Fruit fly (Drosophila melanogaster) S2 (cell line): ENCODE data around the gene CG32206.

Source experiments
- CG8478 ChIP-seq: fragments of >200 bp; optimal IDR thresholded peaks from 2 replicates; lab custom pipeline; 2018
- CTCF ChIP-seq, 2 experiments: fragments of >200 bp; optimal IDR thresholded peaks; 2 replicates each; lab custom pipeline; 2018

Gene CG32206

dm6 chr3L:19412812-19413211, at the start of gene CG32206:
Gene CG32206 (minus strand): TSS chr3L:19412912.
- TF ChIP-seq CG8478 (lab: Kevin White, UChicago), result no peak
- TF ChIP-seq CTCF (optimal IDR thresholded peaks at IDR 0.05; lab: Kevin White, UChicago), result no peak

dm6 chr3L:19446394-19447349, 34.0 kb upstream of the CG32206 start, which contains the start of the genes CG33062 and Chd3:
Gene CG33062 (minus strand): TSS chr3L:19446444.
Gene Chd3 (plus strand): TSS chr3L:19447173.
- TF ChIP-seq CG8478 (lab: Kevin White, UChicago), result no peak
- no peak for TF ChIP-seq CTCF (optimal IDR thresholded peaks at IDR 0.05; lab: Kevin White, UChicago)

dm6 chr3L:19444092-19444491, 31.4 kb upstream of the CG32206 start:
- TF ChIP-seq CTCF (optimal IDR thresholded peaks at IDR 0.05; lab: Kevin White, UChicago), result no peak
- no peak for TF ChIP-seq CG8478 (lab: Kevin White, UChicago)

dm6 chr3L:19442239-19442638, 29.5 kb upstream of the CG32206 start:
- TF ChIP-seq CTCF (optimal IDR thresholded peaks at IDR 0.05; lab: Kevin White, UChicago), result no peak
- TF ChIP-seq CG8478 (lab: Kevin White, UChicago), result no peak

- TF ChIP-seq CG8478 (lab: Kevin White, UChicago), result no peak
- TF ChIP-seq CTCF (optimal IDR thresholded peaks at IDR 0.05; lab: Kevin White, UChicago), result no peak
Measured at dm6 chr3L:19350579-19350978, 62.1 kb downstream of the CG32206 start.

dm6 chr3L:19349530-19350161, 63.1 kb downstream of the CG32206 start:
- no peak for TF ChIP-seq CG8478 (lab: Kevin White, UChicago)
- no peak for TF ChIP-seq CTCF (optimal IDR thresholded peaks at IDR 0.05; lab: Kevin White, UChicago)

- TF ChIP-seq CTCF (optimal IDR thresholded peaks at IDR 0.05; lab: Kevin White, UChicago) (no peak), CG8478 (lab: Kevin White, UChicago) (no peak)
Measured at dm6 chr3L:19340516-19340915, 72.2 kb downstream of the CG32206 start.

dm6 chr3L:19338234-19338633, 74.5 kb downstream of the CG32206 start:
- TF ChIP-seq CTCF (optimal IDR thresholded peaks at IDR 0.05; lab: Kevin White, UChicago), result no peak
- no peak for TF ChIP-seq CG8478 (lab: Kevin White, UChicago)

dm6 chr3L:19337398-19338086, 75.2 kb downstream of the CG32206 start, which contains the start of gene pip:
Gene pip (minus strand): TSS chr3L:19337609.
- TF ChIP-seq CTCF (optimal IDR thresholded peaks at IDR 0.05; lab: Kevin White, UChicago), result no peak
- TF ChIP-seq CG8478 (lab: Kevin White, UChicago), result no peak

- TF ChIP-seq CG8478 (lab: Kevin White, UChicago), result no peak
- no peak for TF ChIP-seq CTCF (optimal IDR thresholded peaks at IDR 0.05; lab: Kevin White, UChicago)
Measured at dm6 chr3L:19336678-19337077, 76.0 kb downstream of the CG32206 start.

dm6 chr3L:19331763-19332162, 80.9 kb downstream of the CG32206 start:
- TF ChIP-seq CTCF (optimal IDR thresholded peaks at IDR 0.05; lab: Kevin White, UChicago), result no peak
- no peak for TF ChIP-seq CG8478 (lab: Kevin White, UChicago)

- TF ChIP-seq CTCF (optimal IDR thresholded peaks at IDR 0.05; lab: Kevin White, UChicago) (no peak), CG8478 (lab: Kevin White, UChicago) (no peak)
Measured at dm6 chr3L:19329499-19329898, 83.2 kb downstream of the CG32206 start.

- TF ChIP-seq CG8478 (lab: Kevin White, UChicago) (no peak), CTCF (optimal IDR thresholded peaks at IDR 0.05; lab: Kevin White, UChicago) (peak; percentile 55 to 67)
Measured at dm6 chr3L:19328076-19328475, 84.6 kb downstream of the CG32206 start.

dm6 chr3L:19327223-19327622, 85.5 kb downstream of the CG32206 start:
- no peak for TF ChIP-seq CTCF (optimal IDR thresholded peaks at IDR 0.05; lab: Kevin White, UChicago)
- no peak for TF ChIP-seq CG8478 (lab: Kevin White, UChicago)
